Fruit fly (Drosophila melanogaster) S2 (cell line): ENCODE results near the gene CG2983.

Experiments
- CG8478 ChIP-seq: fragments of >200 bp; optimal IDR thresholded peaks from 2 replicates; lab custom pipeline; 2018
- CTCF ChIP-seq, 2 experiments: fragments of >200 bp; optimal IDR thresholded peaks; 2 replicates each; lab custom pipeline; 2018

Gene CG2983

dm6 chr2L:2898247-2898646 lies 50.8 kb downstream of the CG2983 start:
- TF ChIP-seq CTCF (optimal IDR thresholded peaks at IDR 0.05; lab: Kevin White, UChicago) (no peak), CG8478 (no peak)
